Worm (Caenorhabditis elegans): ENCODE results near the gene ZK666.14.

- no peak for TF ChIP-seq ceh-82 (tag; optimal IDR thresholded peaks at IDR 0.05)
- no peak for TF ChIP-seq nhr-77 (tag; optimal IDR thresholded peaks at IDR 0.05)
- TF ChIP-seq nhr-76 (tag; optimal IDR thresholded peaks at IDR 0.05), result no peak
- no peak; the same call in 1 of the 2 replicates for TF ChIP-seq zfp-3 (GFP tag; conservative IDR thresholded peaks at IDR 0.05)
- TF ChIP-seq unc-62 (GFP tag; optimal IDR thresholded peaks at IDR 0.05 in 1 of 2), result peak in 1 of 2 experiments; percentile 72
- no peak for TF ChIP-seq unc-62 (tag; optimal IDR thresholded peaks at IDR 0.05)
- peak in 1 of 2 experiments; percentile 7 for TF ChIP-seq mdl-1 (tag; optimal IDR thresholded peaks at IDR 0.05)
- 0 out of 2 replicates have a peak, but pooled peaks have one; percentile 61 for TF ChIP-seq dmd-8 (GFP tag; IDR thresholded peaks at IDR 0.05)
- no peak for TF ChIP-seq ZK546.5 (tag; optimal IDR thresholded peaks at IDR 0.05)
- no peak for TF ChIP-seq snpc-4 (tag; optimal IDR thresholded peaks at IDR 0.05)
- peak; percentile 90 for TF ChIP-seq ama-1 (optimal IDR thresholded peaks at IDR 0.05)
Measured at ce11 chrII:10542654-10543456, 48.3 kb downstream of the ZK666.14 start.

Measured in whole organism, L4 larva.